Fruit fly (Drosophila melanogaster): ENCODE data around the gene CG10211.

CG10211 gene

DNA sequence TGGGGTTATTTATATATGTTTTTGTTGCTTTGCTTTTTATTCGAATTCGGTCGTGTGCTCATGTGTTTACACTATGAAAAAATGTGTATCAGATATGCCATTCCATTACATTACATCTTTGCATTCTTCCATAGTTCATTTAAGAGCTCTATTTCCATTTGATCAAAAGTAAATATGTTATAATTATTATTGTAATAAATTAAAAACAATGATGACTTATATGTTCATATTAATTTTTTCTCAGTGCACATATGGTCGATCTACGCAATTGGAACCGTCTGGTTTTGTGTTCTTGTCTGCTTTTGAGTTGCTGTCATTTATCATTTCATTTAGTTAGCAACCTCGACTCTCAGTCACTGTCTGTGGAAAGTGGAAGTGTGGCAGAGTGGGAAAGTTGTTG is 39.8 kb upstream of the CG10211 start (continued):
- TF ChIP-seq CG3919 (GFP tag; optimal IDR thresholded peaks at IDR 0.05): peak; percentile 91
- TF ChIP-seq Eip78C (GFP tag): peak; percentile 96
- no peak for TF ChIP-seq Hr38 (GFP tag; optimal IDR thresholded peaks at IDR 0.05)
- TF ChIP-seq Smox (GFP tag; optimal IDR thresholded peaks at IDR 0.05): peak; percentile 77
- peak; percentile 89 for TF ChIP-seq svp (GFP tag)
- peak; percentile 62 for TF ChIP-seq CG11294 (GFP tag; IDR thresholded peaks at IDR 0.05)
- peak; percentile 90 to 95 for TF ChIP-seq ss (GFP tag; optimal IDR thresholded peaks at IDR 0.05)
- TF ChIP-seq vri (GFP tag; optimal IDR thresholded peaks at IDR 0.05): peak; percentile 44
- TF ChIP-seq CG9139 (GFP tag; optimal IDR thresholded peaks at IDR 0.05): peak; percentile 93
- peak; percentile 73 for TF ChIP-seq CG11902 (GFP tag; optimal IDR thresholded peaks at IDR 0.05)
- TF ChIP-seq CG11762 (GFP tag; optimal IDR thresholded peaks at IDR 0.05; ENCODE audit: insufficient read depth): peak; percentile 56
- no peak for TF ChIP-seq Ets21C (GFP tag; optimal IDR thresholded peaks at IDR 0.05)
- peak; percentile 91 for TF ChIP-seq CG3032 (tag; optimal IDR thresholded peaks at IDR 0.05)
- TF ChIP-seq CG16779 (tag; optimal IDR thresholded peaks at IDR 0.05): no peak
- peak; percentile 51 for TF ChIP-seq Hr4 (GFP tag; optimal IDR thresholded peaks at IDR 0.05)
- TF ChIP-seq Blimp-1 (GFP tag; optimal IDR thresholded peaks at IDR 0.05): peak; percentile 40
- peak; percentile 83 for TF ChIP-seq esn (GFP tag; optimal IDR thresholded peaks at IDR 0.05)

DNA sequence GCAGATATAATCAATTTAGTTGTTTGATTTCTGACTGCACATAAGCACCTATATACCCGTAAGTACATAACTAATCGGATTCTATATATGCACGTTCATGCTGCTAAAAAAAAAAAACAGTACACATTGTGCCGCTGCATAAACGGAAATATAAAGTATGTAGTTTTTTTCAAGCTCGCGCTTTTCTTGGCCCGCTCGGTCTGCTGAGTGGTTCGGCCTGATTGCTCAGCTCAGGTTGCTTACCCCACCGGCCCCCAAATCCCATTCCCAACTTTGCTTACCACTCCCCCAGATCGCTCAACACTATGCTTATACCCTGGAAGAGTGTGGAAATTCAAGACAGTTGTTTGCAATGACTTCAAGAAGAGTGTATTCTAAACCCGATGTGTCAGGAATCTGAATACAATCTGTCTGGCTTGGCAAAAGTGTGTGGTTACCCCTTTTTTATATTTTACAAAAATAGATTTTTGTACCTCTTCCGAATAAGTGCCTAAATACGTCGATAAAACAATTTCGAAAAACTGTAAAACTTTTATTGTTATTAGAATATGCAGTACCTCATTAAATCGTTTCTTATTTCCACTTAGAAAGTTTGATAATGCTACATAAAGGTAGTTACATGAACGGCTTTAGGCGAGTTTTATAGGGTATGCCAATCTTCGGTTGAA is 38.6 kb upstream of the CG10211 start:
- TF ChIP-seq svp (GFP tag): peak; percentile 43
- TF ChIP-seq Eip78C (GFP tag): peak; percentile 73
- peak; percentile 4 for TF ChIP-seq CG10631 (GFP tag; optimal IDR thresholded peaks at IDR 0.05)
- peak; percentile 24 for TF ChIP-seq CG32006 (GFP tag; optimal IDR thresholded peaks at IDR 0.05)
- no peak for TF ChIP-seq Eip75B (GFP tag; optimal IDR thresholded peaks at IDR 0.05)
- no peak for TF ChIP-seq CG6163 (GFP tag; IDR thresholded peaks at IDR 0.05)
- TF ChIP-seq eg (GFP tag; IDR thresholded peaks at IDR 0.05): 0 out of 3 replicates have a peak, but pooled peaks have one; percentile 9
- TF ChIP-seq dac (GFP tag; optimal IDR thresholded peaks at IDR 0.05): no peak

dm6 chr2L:18479177-18479521 is 38.1 kb upstream of the CG10211 start:
- TF ChIP-seq fd85E (GFP tag; optimal IDR thresholded peaks at IDR 0.05) (no peak), Eip78C (GFP tag) (peak; percentile 20), Sox102F (GFP tag; optimal IDR thresholded peaks at IDR 0.05) (no peak), Eip75B (GFP tag; optimal IDR thresholded peaks at IDR 0.05) (no peak), lz (GFP tag; optimal IDR thresholded peaks at IDR 0.05) (no peak), fd59A (GFP tag; optimal IDR thresholded peaks at IDR 0.05) (no peak), CG31627 (GFP tag; optimal IDR thresholded peaks at IDR 0.05) (no peak), OdsH (GFP tag; optimal IDR thresholded peaks at IDR 0.05) (no peak), dsx (GFP tag; optimal IDR thresholded peaks at IDR 0.05; ENCODE audit: poor library complexity, severe bottlenecking) (peak; percentile 75), CG4318 (GFP tag; optimal IDR thresholded peaks at IDR 0.05) (no peak), CG6792 (GFP tag; optimal IDR thresholded peaks at IDR 0.05) (no peak), CG3919 (GFP tag; optimal IDR thresholded peaks at IDR 0.05) (no peak), fkh (GFP tag; optimal IDR thresholded peaks at IDR 0.05) (no peak)

DNA sequence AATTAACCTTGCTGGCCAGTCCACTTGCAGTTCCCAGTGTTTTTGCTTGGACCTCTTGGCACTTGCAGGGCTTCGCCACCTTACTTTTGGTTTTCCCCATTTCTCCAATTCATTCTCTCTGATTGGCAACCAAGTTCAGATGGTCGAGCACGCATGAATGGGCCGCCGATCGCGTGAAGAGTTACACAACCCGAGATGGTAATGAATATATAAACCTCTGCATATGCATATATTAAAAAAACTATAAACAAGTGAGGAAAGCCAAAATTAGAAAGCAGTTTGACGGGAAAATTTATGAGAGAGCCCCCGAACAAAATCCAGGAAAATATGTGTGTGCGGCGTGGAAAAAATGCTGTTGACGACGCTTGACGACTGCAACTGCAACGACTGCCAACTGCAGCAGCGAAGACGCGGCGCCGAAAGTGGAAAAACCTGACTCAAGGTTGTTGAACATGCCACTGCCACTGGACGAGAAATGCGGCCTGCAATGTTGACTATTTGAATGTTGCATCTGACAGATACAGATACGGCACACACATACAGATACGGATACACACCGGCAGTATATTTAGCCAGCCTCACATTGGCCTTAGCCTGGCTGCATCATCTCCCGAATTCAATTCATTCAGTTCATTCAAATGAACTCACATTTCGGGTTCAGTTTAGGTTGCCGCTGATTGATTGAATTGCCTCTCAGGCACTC is 36.8 kb upstream of the CG10211 start:
- TF ChIP-seq dsx (GFP tag; optimal IDR thresholded peaks at IDR 0.05; ENCODE audit: poor library complexity, severe bottlenecking) (peak; percentile 3), dac (GFP tag; optimal IDR thresholded peaks at IDR 0.05) (no peak), CG6276 (GFP tag; optimal IDR thresholded peaks at IDR 0.05) (peak; percentile 29), Ets96B (tag; optimal IDR thresholded peaks at IDR 0.05) (no peak), Eip78C (GFP tag) (peak; percentile 22)

All from whole organism, prepupa.